Worm (Caenorhabditis elegans) whole organism, L4 larva: ENCODE results near the gene srbc-43.

Experiments used
- Y48G9A.11 ChIP-seq: fragments of 200-800 bp; sonication (Bioruptor generic); IDR thresholded peaks from 2 replicates; pipeline ENCODE4 v1.3.6; 2022; ENCODE audit warnings: missing genetic modification reagents, missing genetic modification characterization, missing compliant biosample characterization
- ctbp-1 ChIP-seq: fragments of 200-800 bp; sonication (Bioruptor generic); IDR thresholded peaks from 2 replicates; pipeline ENCODE4 v1.3.6; 2022; ENCODE audit warnings: missing genetic modification reagents, missing genetic modification characterization, missing compliant biosample characterization
- daf-8 ChIP-seq: fragments of 200-800 bp; sonication (Bioruptor generic); IDR thresholded peaks from 2 replicates; pipeline ENCODE4 v1.3.6; 2022; ENCODE audit warnings: missing genetic modification characterization, missing compliant biosample characterization
- egl-43 ChIP-seq: fragments of 200-800 bp; sonication (Bioruptor generic); IDR thresholded peaks from 2 replicates; pipeline ENCODE4 v1.3.6; 2022; ENCODE audit warnings: missing genetic modification reagents, missing genetic modification characterization, missing compliant biosample characterization
- fkh-10 ChIP-seq: fragments of 150-350 bp; optimal IDR thresholded peaks from 2 replicates; lab custom pipeline; 2014; ENCODE audit warnings: missing biosample characterization, missing genetic modification reagents, missing genetic modification characterization
- jun-1 ChIP-seq: fragments of 150-350 bp; optimal IDR thresholded peaks from 2 replicates; lab custom pipeline; 2014; ENCODE audit warnings: missing biosample characterization, missing genetic modification reagents, missing genetic modification characterization
- lin-15B ChIP-seq: fragments of 150-350 bp; sonication (generic microtip); optimal IDR thresholded peaks from 3 replicates; lab custom pipeline; 2014; ENCODE audit warnings: missing biosample characterization, missing genetic modification characterization
- lin-38 ChIP-seq: fragments of 200-800 bp; sonication (Bioruptor generic); IDR thresholded peaks from 2 replicates; pipeline ENCODE4 v1.3.6; 2022; ENCODE audit warnings: missing genetic modification reagents, missing genetic modification characterization, missing compliant biosample characterization
- lir-3 ChIP-seq: sonication (generic microtip); optimal IDR thresholded peaks from 2 replicates; lab custom pipeline; 2016; ENCODE audit warnings: mild to moderate bottlenecking, missing genetic modification characterization, missing compliant biosample characterization
- nhr-77 ChIP-seq: fragments of 150-350 bp; optimal IDR thresholded peaks from 2 replicates; lab custom pipeline; 2014; ENCODE audit warnings: missing biosample characterization, missing genetic modification characterization
- pha-4 ChIP-seq, 2 experiments: fragments of 150-350 bp in 1 of 2; fragments of 200-800 bp in 1 of 2; sonication (Bioruptor generic) in 1 of 2; IDR thresholded peaks in 1 of 2; optimal IDR thresholded peaks in 1 of 2; 2 replicates each; pipeline versions ENCODE4 v1.3.6 to Lab custom; 2014 to 2022; ENCODE audit warnings: missing genetic modification characterization in 2 of 2, missing genetic modification reagents in 2 of 2, missing biosample characterization in 1 of 2, missing compliant biosample characterization in 1 of 2
- vab-7 ChIP-seq: fragments of 200-800 bp; sonication (Bioruptor generic); IDR thresholded peaks from 2 replicates; pipeline ENCODE4 v1.3.6; 2022; ENCODE audit warnings: missing genetic modification reagents, missing genetic modification characterization, missing compliant biosample characterization
- zag-1 ChIP-seq: fragments of 150-350 bp; optimal IDR thresholded peaks from 2 replicates; lab custom pipeline; 2014; ENCODE audit warnings: missing biosample characterization, missing genetic modification characterization
- ztf-11 ChIP-seq: fragments of 150-350 bp; optimal IDR thresholded peaks from 2 replicates; lab custom pipeline; 2014; ENCODE audit warnings: missing biosample characterization, missing genetic modification characterization

DNA sequence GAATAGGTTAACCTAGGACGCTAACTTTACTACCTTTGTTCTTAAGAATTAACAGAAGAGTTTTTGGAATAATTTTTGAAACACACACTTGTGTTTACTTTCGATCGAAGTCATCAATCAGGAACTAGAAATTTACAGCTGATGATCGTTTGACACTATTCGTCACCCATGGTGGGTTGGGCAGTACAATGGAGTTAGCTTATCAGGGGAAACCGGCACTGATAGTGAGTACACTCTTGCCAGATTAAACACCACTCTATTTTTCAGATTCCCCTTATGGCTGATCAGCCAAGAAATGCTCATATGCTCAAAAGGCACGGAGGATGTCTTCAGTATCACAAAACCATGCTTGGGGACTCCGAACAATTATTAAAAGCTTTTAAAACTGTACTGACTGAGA is 31.7 kb upstream of the srbc-43 start:
- TF ChIP-seq Y48G9A.11 (GFP tag; lab: Robert Waterston, UW) = no peak
- no peak for TF ChIP-seq fkh-10 (GFP tag; lab: Kevin White, UChicago)
- no peak for TF ChIP-seq ztf-11 (tag; lab: Kevin White, UChicago)
- no peak for TF ChIP-seq egl-43
- TF ChIP-seq zag-1 (tag; lab: Kevin White, UChicago) = no peak
- TF ChIP-seq vab-7 = no peak
- TF ChIP-seq daf-8 (GFP tag; lab: Robert Waterston, UW) = no peak
- no peak for TF ChIP-seq jun-1 (tag; lab: Kevin White, UChicago)
- TF ChIP-seq nhr-77 (tag; lab: Kevin White, UChicago) = no peak
- TF ChIP-seq ctbp-1 (GFP tag; lab: Robert Waterston, UW) = no peak
- no peak for TF ChIP-seq lin-15B (tag; lab: Kevin White, UChicago)
- TF ChIP-seq lir-3 (tag; lab: Kevin White, UChicago) = no peak
- no peak for TF ChIP-seq pha-4 (GFP tag; IDR thresholded peaks at IDR 0.05; lab: Robert Waterston, UW)
- TF ChIP-seq pha-4 (tag; optimal IDR thresholded peaks at IDR 0.05; lab: Kevin White, UChicago) = no peak
- no peak for TF ChIP-seq lin-38 (GFP tag; lab: Robert Waterston, UW)
